Worm (Caenorhabditis elegans) whole organism, L4/young adult: Measurements from ENCODE around the gene clec-168.

Experiments used
- W03F9.2 ChIP-seq: fragments of 150-350 bp; optimal IDR thresholded peaks from 2 replicates; lab custom pipeline; 2014; ENCODE audit warnings: missing biosample characterization, missing genetic modification characterization
- dao-5 ChIP-seq: sonication (generic microtip); optimal IDR thresholded peaks from 2 replicates; lab custom pipeline; 2016; ENCODE audit warnings: missing genotype, missing genetic modification characterization, moderate library complexity, missing compliant biosample characterization
- him-1 ChIP-seq: sonication (generic microtip); optimal IDR thresholded peaks from 2 replicates; lab custom pipeline; 2016; ENCODE audit warnings: missing genotype, missing genetic modification reagents, missing genetic modification characterization, missing compliant biosample characterization

- TF ChIP-seq W03F9.2 (no peak), dao-5 (tag; lab: Kevin White, UChicago) (no peak), him-1 (tag; lab: Kevin White, UChicago) (no peak)
Observed at ce11 chrIV:1289327-1289726, 32.6 kb downstream of the clec-168 start, which contains the start of gene plst-1.
